Worm (Caenorhabditis elegans): ENCODE measurements around the gene nob-1.

The nob-1 gene

ce11 chrIII:12058429-12058828 is 25.7 kb downstream of the nob-1 start, which contains the start of gene arx-3:
Gene arx-3, minus strand, starts transcription at chrIII:12058458.
- TF ChIP-seq sptf-2 (GFP tag; optimal IDR thresholded peaks at IDR 0.05) (no peak), ztf-3 (GFP tag; optimal IDR thresholded peaks at IDR 0.05) (no peak), efl-1 (GFP tag; optimal IDR thresholded peaks at IDR 0.05) (peak; percentile 23), hmg-20 (GFP tag; IDR thresholded peaks at IDR 0.05) (no peak), atf-7 (tag; optimal IDR thresholded peaks at IDR 0.05) (no peak), nhr-90 (tag; optimal IDR thresholded peaks at IDR 0.05) (no peak), chd-7 (tag; optimal IDR thresholded peaks at IDR 0.05) (no peak), mcd-1 (GFP tag; IDR thresholded peaks at IDR 0.05) (peak; percentile 20; the same call in 1 of the 2 replicates), lin-40 (tag; optimal IDR thresholded peaks at IDR 0.05) (peak; percentile 7), hmg-1.2 (GFP tag; IDR thresholded peaks at IDR 0.05) (0 out of 2 replicates have a peak, but pooled peaks have one; percentile 12), dox-1 (GFP tag; IDR thresholded peaks at IDR 0.05) (0 out of 2 replicates have a peak, but pooled peaks have one; percentile 10), tbx-9 (tag; optimal IDR thresholded peaks at IDR 0.05; ENCODE audit: borderline replicate concordance) (no peak), madf-6 (GFP tag; IDR thresholded peaks at IDR 0.05) (0 out of 2 replicates have a peak, but pooled peaks have one; percentile 20), pbrm-1 (GFP tag; IDR thresholded peaks at IDR 0.05) (0 out of 2 replicates have a peak, but pooled peaks have one; percentile 7)

- TF ChIP-seq C17E4.6 (GFP tag; IDR thresholded peaks at IDR 0.05) = no peak
Observed at ce11 chrIII:12052206-12052605, 31.9 kb downstream of the nob-1 start, which contains the start of gene Y79H2A.3. Gene Y79H2A.3, minus strand, starts transcription at chrIII:12052306.

DNA sequence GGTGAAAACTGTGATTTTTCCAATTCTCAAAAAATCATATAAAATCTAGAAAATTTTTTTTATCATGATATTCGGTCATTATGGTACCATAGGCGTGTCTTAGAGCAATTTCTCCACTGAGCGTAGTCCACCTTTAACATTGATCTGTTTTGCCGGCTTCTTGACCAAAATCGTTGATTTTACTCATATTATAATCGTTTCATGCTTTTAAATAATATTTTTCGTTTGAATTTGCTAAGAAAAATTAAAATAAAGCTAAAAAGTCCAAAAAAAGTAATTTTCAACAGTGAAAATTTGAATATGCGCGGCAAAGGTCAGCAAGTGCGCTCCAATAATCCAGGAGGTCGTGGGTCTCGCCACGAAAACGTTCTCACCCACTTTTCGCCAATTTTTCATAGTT is 43.1 kb downstream of the nob-1 start, which contains the start of gene Y79H2A.4:
Gene Y79H2A.4, plus strand, starts transcription at position 301 of the 400 bp plus-strand sequence.
- no peak for TF ChIP-seq Y53G8AR.9 (GFP tag; conservative IDR thresholded peaks at IDR 0.05)

ce11 chrIII:12037217-12037616 is 46.9 kb downstream of the nob-1 start:
- TF ChIP-seq zfh-2 (GFP tag; conservative IDR thresholded peaks at IDR 0.05) = peak; percentile 90
- TF ChIP-seq egrh-3 (GFP tag; IDR thresholded peaks at IDR 0.05) = peak; percentile 70; the same call in 1 of the 2 replicates
- 0 out of 2 replicates have a peak, but pooled peaks have one; percentile 16 for TF ChIP-seq nfyb-1 (GFP tag; IDR thresholded peaks at IDR 0.05)
- no peak for TF ChIP-seq egl-44 (GFP tag; IDR thresholded peaks at IDR 0.05)

DNA sequence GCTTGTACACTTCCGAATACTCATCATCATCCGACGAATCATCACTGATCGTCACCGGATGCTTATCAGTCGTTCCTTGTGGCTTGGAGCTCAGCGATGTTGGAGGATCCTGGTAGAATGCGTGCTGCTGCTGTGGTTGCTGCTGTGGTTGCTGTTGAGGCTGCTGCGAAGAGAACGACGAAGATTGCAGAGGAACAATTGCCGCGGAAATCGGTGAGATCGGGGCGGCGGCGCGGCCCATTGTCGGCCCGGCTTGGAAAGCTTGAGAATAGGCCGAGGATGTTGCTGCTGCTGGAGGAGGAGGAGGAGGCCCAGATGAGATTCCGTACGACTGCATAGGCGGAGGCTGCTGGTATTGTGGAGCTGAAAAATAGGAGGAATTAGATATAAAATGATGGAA is 49.8 kb downstream of the nob-1 start:
- TF ChIP-seq F39B2.1 (GFP tag; IDR thresholded peaks at IDR 0.05) (no peak), rcor-1 (GFP tag; IDR thresholded peaks at IDR 0.05) (no peak), unc-130 (GFP tag; optimal IDR thresholded peaks at IDR 0.05) (no peak), egrh-3 (GFP tag; IDR thresholded peaks at IDR 0.05) (peak; percentile 81), Y95B8A.8 (GFP tag; IDR thresholded peaks at IDR 0.05) (no peak), ztf-6 (GFP tag; IDR thresholded peaks at IDR 0.05) (no peak), zfh-2 (GFP tag; conservative IDR thresholded peaks at IDR 0.05) (peak; percentile 90)

ce11 chrIII:12033259-12033658 is 50.9 kb downstream of the nob-1 start:
- TF ChIP-seq nfyb-1 (GFP tag; IDR thresholded peaks at IDR 0.05) (0 out of 2 replicates have a peak, but pooled peaks have one; percentile 30), nhr-80 (tag; optimal IDR thresholded peaks at IDR 0.05) (no peak)

DNA sequence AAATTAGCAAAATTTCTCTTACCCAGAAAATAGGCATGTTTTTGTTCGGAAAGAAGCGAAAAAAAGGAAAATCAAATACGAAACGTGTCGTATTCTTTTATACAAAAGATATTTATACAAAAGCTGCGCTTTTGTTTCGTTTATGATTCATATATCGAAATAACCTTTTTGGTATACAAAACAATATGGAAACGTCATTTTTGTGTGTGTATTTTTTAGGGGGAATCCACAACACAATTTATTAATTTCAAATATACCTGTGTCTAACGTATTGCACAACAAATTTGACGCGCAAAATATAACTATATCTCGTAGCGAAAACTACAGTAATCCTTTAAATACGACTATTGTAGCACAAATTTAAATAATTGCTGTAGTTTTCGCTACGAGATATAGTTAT is 53.4 kb downstream of the nob-1 start, which contains the start of gene Y79H2A.2:
Gene Y79H2A.2, minus strand, starts transcription at position 101 of the 400 bp plus-strand sequence.
- TF ChIP-seq rcor-1 (GFP tag; IDR thresholded peaks at IDR 0.05) = no peak
- TF ChIP-seq pha-4 (tag; optimal IDR thresholded peaks at IDR 0.05) = no peak
- no peak for TF ChIP-seq nfyb-1 (GFP tag; IDR thresholded peaks at IDR 0.05)
- no peak for TF ChIP-seq akir-1 (GFP tag; optimal IDR thresholded peaks at IDR 0.05)
- no peak for TF ChIP-seq nhr-80 (tag; optimal IDR thresholded peaks at IDR 0.05)
- TF ChIP-seq attf-3 (GFP tag; conservative IDR thresholded peaks at IDR 0.05) = no peak
- no peak for TF ChIP-seq lir-1 (GFP tag; conservative IDR thresholded peaks at IDR 0.05)
- no peak for TF ChIP-seq let-607 (tag; optimal IDR thresholded peaks at IDR 0.05)
- TF ChIP-seq dpff-1 (tag; optimal IDR thresholded peaks at IDR 0.05) = no peak
- TF ChIP-seq nhr-90 (tag; optimal IDR thresholded peaks at IDR 0.05) = no peak

Measured in whole organism, young adult.